Worm (Caenorhabditis elegans) whole organism, young adult: Measurements from ENCODE around the gene hsp-17.

ENCODE experiments used
- B0019.2 ChIP-seq: fragments of 200-800 bp; sonication (Bioruptor generic); conservative IDR thresholded peaks from 2 replicates; pipeline ENCODE4 v1.3.6; 2022; ENCODE audit warnings: missing genetic modification reagents, missing genetic modification characterization, missing compliant biosample characterization
- B0035.1 ChIP-seq: sonication (generic microtip); optimal IDR thresholded peaks from 2 replicates; lab custom pipeline; 2016; ENCODE audit warnings: missing genetic modification characterization, mild to moderate bottlenecking, missing compliant biosample characterization, missing genotype, missing genetic modification reagents
- Y56A3A.18 ChIP-seq: fragments of 200-800 bp; sonication (Bioruptor generic); IDR thresholded peaks from 2 replicates; pipeline ENCODE4 v1.3.6; 2022; ENCODE audit warnings: missing genetic modification reagents, missing genetic modification characterization, missing compliant biosample characterization
- ama-1 ChIP-seq, 3 experiments: fragments of 150-350 bp in 1 of 3; sonication (generic microtip) in 2 of 3; optimal IDR thresholded peaks; 2 replicates each; lab custom pipeline; 2014 to 2018; ENCODE audit warnings: missing biosample characterization in 2 of 3, missing genetic modification characterization in 2 of 3, missing genetic modification reagents in 2 of 3
- ccch-3 ChIP-seq: fragments of 200-800 bp; sonication (Bioruptor generic); optimal IDR thresholded peaks from 2 replicates; lab custom pipeline; 2018; ENCODE audit warnings: mild to moderate bottlenecking, missing genetic modification characterization, missing compliant biosample characterization
- lin-26 ChIP-seq: fragments of 200-800 bp; sonication (Bioruptor generic); IDR thresholded peaks from 2 replicates; pipeline ENCODE4 v1.3.6; 2022; ENCODE audit warnings: missing genetic modification reagents, missing genetic modification characterization, missing compliant biosample characterization
- lir-1 ChIP-seq: fragments of 200-800 bp; sonication (Bioruptor generic); conservative IDR thresholded peaks from 2 replicates; pipeline ENCODE4 v1.3.6; 2022; ENCODE audit warnings: missing genetic modification reagents, missing genetic modification characterization, missing compliant biosample characterization
- lsl-1 ChIP-seq: fragments of 200-800 bp; sonication (Bioruptor generic); optimal IDR thresholded peaks from 2 replicates; lab custom pipeline; 2018; ENCODE audit warnings: mild to moderate bottlenecking, missing genetic modification characterization, moderate library complexity, missing compliant biosample characterization
- ztf-25 ChIP-seq: fragments of 200-800 bp; sonication (Bioruptor generic); IDR thresholded peaks from 2 replicates; pipeline ENCODE4 v1.3.6; 2022; ENCODE audit warnings: missing genetic modification reagents, missing genetic modification characterization, missing compliant biosample characterization

DNA sequence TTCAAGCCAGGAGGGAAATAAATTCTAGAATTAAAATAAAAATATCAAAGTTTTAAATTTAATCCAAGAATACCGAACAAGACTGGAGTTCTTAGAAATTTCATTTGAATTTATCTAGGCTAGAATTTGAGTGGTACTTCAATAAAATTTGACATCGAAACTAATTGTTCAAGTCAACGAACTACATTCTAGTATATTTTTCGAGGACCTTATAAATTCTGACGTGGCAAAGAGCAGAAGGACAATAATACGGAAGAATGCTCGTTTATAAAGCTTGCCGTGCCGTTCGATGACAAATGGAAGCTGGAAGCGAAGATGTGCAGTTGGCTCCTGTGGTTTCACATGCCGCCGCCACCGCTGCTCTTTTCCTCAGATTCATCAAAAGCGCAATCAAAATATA lies 15.1 kb upstream of the hsp-17 start:
- TF ChIP-seq lsl-1 (GFP tag; lab: Kevin White, UChicago), result no peak
- no peak for TF ChIP-seq lin-26 (GFP tag; lab: Robert Waterston, UW)
- TF ChIP-seq Y56A3A.18, result no peak
- no peak for TF ChIP-seq ccch-3 (GFP tag; lab: Kevin White, UChicago)
- no peak for TF ChIP-seq B0035.1
- no peak for TF ChIP-seq B0019.2 (GFP tag; lab: Robert Waterston, UW)
- TF ChIP-seq ama-1 (optimal IDR thresholded peaks at IDR 0.05; lab: Kevin White, UChicago), result no peak
- TF ChIP-seq ama-1 (GFP tag; optimal IDR thresholded peaks at IDR 0.05; lab: Kevin White, UChicago), result no peak
- no peak for TF ChIP-seq ztf-25 (GFP tag; lab: Robert Waterston, UW)
- TF ChIP-seq lir-1 (GFP tag; lab: Robert Waterston, UW), result no peak
